Worm (Caenorhabditis elegans): ENCODE results near the gene igeg-1.

The igeg-1 gene

DNA sequence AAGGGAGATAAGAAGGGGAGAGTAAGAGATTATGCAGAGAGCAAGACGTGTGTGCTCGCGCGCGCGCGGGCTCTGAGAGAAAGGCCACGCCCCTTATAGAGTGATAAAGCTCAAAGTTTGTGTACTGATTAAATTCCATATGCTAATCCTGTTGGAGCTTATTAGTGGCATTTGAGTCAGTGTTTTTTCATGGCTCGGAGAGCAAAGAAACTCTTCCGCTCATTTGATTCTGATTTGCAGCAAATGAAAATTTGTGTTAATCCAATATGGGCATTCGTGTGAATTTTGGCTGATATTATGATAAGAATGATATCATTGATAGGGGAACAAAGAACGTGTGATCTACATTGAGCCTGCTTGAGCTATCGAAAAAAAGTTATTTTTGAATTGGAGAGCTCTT, 51.1 kb downstream of the igeg-1 start:
- TF ChIP-seq flt-1 (GFP tag; IDR thresholded peaks at IDR 0.05) (no peak), hmg-4 (GFP tag; optimal IDR thresholded peaks at IDR 0.05) (no peak)
